Worm (Caenorhabditis elegans) whole organism, L1 larva: ENCODE measurements around the gene F49H12.7.

Experiments used
- C04F5.9 ChIP-seq: sonication (generic microtip); optimal IDR thresholded peaks from 2 replicates; lab custom pipeline; 2016; ENCODE audit warnings: missing genetic modification characterization, missing compliant biosample characterization
- Y116A8C.19 ChIP-seq: sonication (generic microtip); optimal IDR thresholded peaks from 2 replicates; lab custom pipeline; 2016; ENCODE audit warnings: missing compliant biosample characterization, missing genetic modification characterization, borderline replicate concordance
- blmp-1 ChIP-seq: fragments of 150-350 bp; optimal IDR thresholded peaks from 2 replicates; lab custom pipeline; 2014; ENCODE audit warnings: missing biosample characterization, missing genetic modification characterization
- ceh-8 ChIP-seq: fragments of 200-800 bp; sonication (Bioruptor generic); optimal IDR thresholded peaks from 2 replicates; lab custom pipeline; 2018; ENCODE audit warnings: mild to moderate bottlenecking, missing genetic modification characterization, moderate library complexity, missing compliant biosample characterization
- ceh-88 ChIP-seq: fragments of 200-800 bp; sonication (Bioruptor generic); IDR thresholded peaks from 2 replicates; pipeline ENCODE4 v1.3.6; 2022; ENCODE audit warnings: missing genetic modification characterization, missing compliant biosample characterization
- ceh-90 ChIP-seq: sonication (generic microtip); optimal IDR thresholded peaks from 2 replicates; lab custom pipeline; 2016; ENCODE audit warnings: missing genetic modification characterization, missing compliant biosample characterization
- ces-1 ChIP-seq: fragments of 150-350 bp; optimal IDR thresholded peaks from 2 replicates; lab custom pipeline; 2014; ENCODE audit warnings: missing biosample characterization, missing genetic modification reagents, missing genetic modification characterization
- dsc-1 ChIP-seq: sonication (generic microtip); optimal IDR thresholded peaks from 2 replicates; lab custom pipeline; 2016; ENCODE audit warnings: mild to moderate bottlenecking, missing genetic modification characterization, missing compliant biosample characterization
- efl-1 ChIP-seq, 4 experiments: fragments of 150-350 bp; optimal IDR thresholded peaks in 3 of 4; peaks in 1 of 4; 1 replicate in 1 of 4; 2 replicates in 3 of 4; lab custom pipeline; 2014; ENCODE audit warnings: missing biosample characterization in 2 of 4, missing genetic modification characterization in 2 of 4, missing genetic modification reagents in 2 of 4
- egl-13 ChIP-seq: sonication (generic microtip); optimal IDR thresholded peaks from 2 replicates; lab custom pipeline; 2016; ENCODE audit warnings: missing genotype, missing genetic modification reagents, missing genetic modification characterization, missing compliant biosample characterization
- egl-27 ChIP-seq, 2 experiments: fragments of 150-350 bp in 1 of 2; sonication (generic microtip); optimal IDR thresholded peaks; 3 replicates each; lab custom pipeline; 2017 to 2018; ENCODE audit warnings: missing biosample characterization in 2 of 2, missing genetic modification characterization in 2 of 2, missing genetic modification reagents in 2 of 2
- elt-3 ChIP-seq, 6 experiments: fragments of 150-350 bp in 1 of 6; sonication (generic microtip); optimal IDR thresholded peaks; 2 replicates each; lab custom pipeline; 2017 to 2018; ENCODE audit warnings: missing biosample characterization in 6 of 6, missing genetic modification characterization in 6 of 6, inconsistent platforms in 1 of 6
- ets-5 ChIP-seq: fragments of 200-800 bp; sonication (Bioruptor generic); IDR thresholded peaks from 2 replicates; pipeline ENCODE4 v1.3.6; 2022; ENCODE audit warnings: missing genetic modification characterization, missing compliant biosample characterization
- fkh-10 ChIP-seq: sonication (generic microtip); optimal IDR thresholded peaks from 2 replicates; lab custom pipeline; 2017; ENCODE audit warnings: missing biosample characterization, missing genetic modification reagents, missing genetic modification characterization
- grh-1 ChIP-seq: fragments of 200-800 bp; sonication (Bioruptor generic); IDR thresholded peaks from 2 replicates; pipeline ENCODE4 v1.3.6; 2022; ENCODE audit warnings: missing genetic modification reagents, missing genetic modification characterization, missing compliant biosample characterization
- hlh-17 ChIP-seq: fragments of 200-800 bp; sonication (Bioruptor generic); optimal IDR thresholded peaks from 2 replicates; lab custom pipeline; 2018; ENCODE audit warnings: missing genetic modification characterization, mild to moderate bottlenecking, missing compliant biosample characterization, moderate library complexity, borderline replicate concordance
- hlh-4 ChIP-seq: sonication (generic microtip); optimal IDR thresholded peaks from 2 replicates; lab custom pipeline; 2016; ENCODE audit warnings: mild to moderate bottlenecking, missing genetic modification characterization, missing compliant biosample characterization
- hpl-2 ChIP-seq: fragments of 150-350 bp; optimal IDR thresholded peaks from 2 replicates; lab custom pipeline; 2014; ENCODE audit warnings: missing biosample characterization, missing genetic modification reagents, missing genetic modification characterization
- irx-1 ChIP-seq: sonication (generic microtip); optimal IDR thresholded peaks from 2 replicates; lab custom pipeline; 2016; ENCODE audit warnings: missing genetic modification characterization, missing compliant biosample characterization
- lin-15B ChIP-seq: fragments of 150-350 bp; sonication (generic microtip); optimal IDR thresholded peaks from 3 replicates; lab custom pipeline; 2014; ENCODE audit warnings: missing biosample characterization, missing genetic modification characterization
- lir-3 ChIP-seq: sonication (generic microtip); optimal IDR thresholded peaks from 2 replicates; lab custom pipeline; 2016; ENCODE audit warnings: mild to moderate bottlenecking, missing genetic modification characterization, moderate library complexity, missing compliant biosample characterization; ENCODE audit not compliant: poor library complexity
- mep-1 ChIP-seq: fragments of 150-350 bp; optimal IDR thresholded peaks from 2 replicates; lab custom pipeline; 2014; ENCODE audit warnings: missing biosample characterization, missing genetic modification characterization
- nhr-11 ChIP-seq: fragments of 150-350 bp; optimal IDR thresholded peaks from 2 replicates; lab custom pipeline; 2014; ENCODE audit warnings: missing biosample characterization, missing genetic modification characterization
- nhr-19 ChIP-seq: fragments of 200-800 bp; sonication (Bioruptor generic); conservative IDR thresholded peaks from 2 replicates; pipeline ENCODE4 v1.3.6; 2022; ENCODE audit warnings: missing genetic modification characterization, missing compliant biosample characterization
- nhr-237 ChIP-seq: fragments of 150-350 bp; optimal IDR thresholded peaks from 2 replicates; lab custom pipeline; 2014; ENCODE audit warnings: missing biosample characterization, missing genetic modification characterization
- nhr-47 ChIP-seq: sonication (generic microtip); optimal IDR thresholded peaks from 2 replicates; lab custom pipeline; 2016; ENCODE audit warnings: mild to moderate bottlenecking, missing genetic modification characterization, moderate library complexity, missing compliant biosample characterization
- nhr-71 ChIP-seq: sonication (generic microtip); optimal IDR thresholded peaks from 2 replicates; lab custom pipeline; 2016; ENCODE audit warnings: mild to moderate bottlenecking, missing genetic modification characterization, moderate library complexity, missing compliant biosample characterization
- nhr-85 ChIP-seq: sonication (generic microtip); peaks from one replicate; lab custom pipeline; 2016; ENCODE audit warnings: missing genetic modification characterization, inconsistent platforms, missing compliant biosample characterization
- nhr-90 ChIP-seq: sonication (generic microtip); optimal IDR thresholded peaks from 2 replicates; lab custom pipeline; 2016; ENCODE audit warnings: mild to moderate bottlenecking, missing genetic modification characterization, missing compliant biosample characterization; ENCODE audit not compliant: poor library complexity
- pax-3 ChIP-seq: fragments of 200-800 bp; sonication (Bioruptor generic); optimal IDR thresholded peaks from 2 replicates; lab custom pipeline; 2018; ENCODE audit warnings: mild to moderate bottlenecking, missing genetic modification characterization, moderate library complexity, missing compliant biosample characterization
- skn-1 ChIP-seq: fragments of 150-350 bp; optimal IDR thresholded peaks from 2 replicates; lab custom pipeline; 2014; ENCODE audit warnings: missing biosample characterization, missing genetic modification characterization
- unc-62 ChIP-seq: fragments of 150-350 bp; optimal IDR thresholded peaks from 2 replicates; lab custom pipeline; 2014; ENCODE audit warnings: missing biosample characterization, missing genetic modification reagents, missing genetic modification characterization
- vab-15 ChIP-seq: sonication (generic microtip); optimal IDR thresholded peaks from 2 replicates; lab custom pipeline; 2017; ENCODE audit warnings: missing genotype, mild to moderate bottlenecking, missing genetic modification characterization, missing compliant biosample characterization
- zag-1 ChIP-seq: fragments of 150-350 bp; optimal IDR thresholded peaks from 2 replicates; lab custom pipeline; 2014; ENCODE audit warnings: missing biosample characterization, missing genetic modification characterization
- zip-4 ChIP-seq: fragments of 200-800 bp; sonication (Bioruptor generic); optimal IDR thresholded peaks from 2 replicates; lab custom pipeline; 2018; ENCODE audit warnings: mild to moderate bottlenecking, missing genetic modification characterization, moderate library complexity, missing compliant biosample characterization

F49H12.7 gene

DNA sequence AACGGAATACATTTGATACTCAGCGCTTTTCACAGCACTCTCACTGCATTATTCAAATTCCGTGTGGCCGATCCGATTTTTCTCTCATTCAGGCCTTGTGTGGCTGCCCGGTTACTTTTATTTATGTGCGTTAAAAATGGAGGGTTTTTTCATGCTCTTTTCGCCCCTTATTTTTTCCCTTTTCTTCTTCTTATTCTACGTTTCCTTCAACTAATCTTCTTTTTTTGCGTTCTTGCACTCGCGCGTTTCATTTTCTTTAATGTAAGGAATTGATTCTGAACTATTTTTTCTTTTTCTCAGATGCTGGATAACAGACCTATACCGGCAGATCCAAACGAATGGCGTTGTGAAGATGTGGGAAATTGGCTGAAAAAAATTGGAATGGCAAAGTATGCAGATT, 43.9 kb downstream of the F49H12.7 start, which contains the start of gene F53B1.2:
F53B1.2 (plus strand) TSS at position 301 of the 400 bp plus-strand sequence.
- TF ChIP-seq efl-1 (optimal IDR thresholded peaks at IDR 0.05; lab: Kevin White, UChicago) (no peak), efl-1 (GFP tag; optimal IDR thresholded peaks at IDR 0.05 in 1 of 2; lab: Kevin White, UChicago) (no peak), dsc-1 (no peak), mep-1 (tag; lab: Kevin White, UChicago) (no peak), hlh-4 (no peak), C04F5.9 (no peak), nhr-237 (no peak), irx-1 (tag; lab: Kevin White, UChicago) (no peak), pax-3 (tag; lab: Kevin White, UChicago) (no peak), unc-62 (GFP tag; lab: Kevin White, UChicago) (no peak), zag-1 (tag; lab: Kevin White, UChicago) (no peak), elt-3 (tag; optimal IDR thresholded peaks at IDR 0.05; lab: Kevin White, UChicago) (no peak), egl-27 (tag; optimal IDR thresholded peaks at IDR 0.05; lab: Kevin White, UChicago) (no peak), ceh-90 (tag; lab: Kevin White, UChicago) (no peak), grh-1 (GFP tag; lab: Robert Waterston, UW) (no peak), fkh-10 (GFP tag; lab: Kevin White, UChicago) (no peak)

DNA sequence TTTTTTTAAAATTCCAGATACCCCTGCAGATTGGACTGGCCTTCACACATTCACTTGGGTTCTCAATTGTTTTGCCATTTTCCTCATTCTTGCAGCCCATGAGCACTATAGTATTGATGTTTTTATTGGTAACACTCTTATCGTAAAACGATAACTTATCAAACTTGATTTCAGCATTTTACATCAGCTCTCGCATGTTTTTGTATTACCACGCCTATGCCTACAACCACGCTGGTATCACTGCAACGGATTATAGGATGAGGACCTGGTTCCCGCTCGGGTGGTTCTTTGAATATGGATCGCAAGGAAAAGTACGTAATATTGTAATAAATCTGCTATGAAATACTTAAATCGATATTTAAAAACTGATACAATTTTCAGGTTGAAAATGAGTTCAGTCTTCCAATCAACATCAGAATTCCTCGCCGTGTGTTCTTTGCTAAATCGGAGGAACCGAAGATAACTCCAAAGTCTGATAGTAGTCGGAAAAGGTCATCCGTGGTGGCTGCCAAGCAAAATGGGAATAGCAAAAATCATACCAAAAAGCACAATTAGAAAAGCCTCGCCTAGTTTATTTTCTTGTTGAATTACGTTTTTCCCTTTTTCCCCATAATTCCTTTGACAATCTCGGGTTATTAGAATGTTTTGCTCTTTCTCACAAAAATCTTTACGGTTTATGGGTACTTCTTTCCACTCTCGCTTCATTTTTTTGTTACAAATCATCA, 45.9 kb downstream of the F49H12.7 start:
- TF ChIP-seq zip-4 (GFP tag; lab: Kevin White, UChicago) (no peak), nhr-19 (no peak), pax-3 (tag; lab: Kevin White, UChicago) (no peak), nhr-85 (tag; lab: Kevin White, UChicago) (no peak), nhr-11 (tag; lab: Kevin White, UChicago) (no peak), lin-15B (tag; lab: Kevin White, UChicago) (no peak), Y116A8C.19 (tag; lab: Kevin White, UChicago) (no peak), hpl-2 (GFP tag; lab: Kevin White, UChicago) (no peak), elt-3 (tag; optimal IDR thresholded peaks at IDR 0.05; lab: Kevin White, UChicago) (no peak), ceh-8 (GFP tag; lab: Kevin White, UChicago) (no peak), vab-15 (no peak), ets-5 (GFP tag; lab: Robert Waterston, UW) (no peak), blmp-1 (tag; lab: Kevin White, UChicago) (no peak), egl-13 (tag; lab: Kevin White, UChicago) (no peak), ces-1 (GFP tag; lab: Kevin White, UChicago) (no peak), lir-3 (no peak), nhr-47 (tag; lab: Kevin White, UChicago) (no peak), ceh-88 (no peak)

ce11 chrX:2113004-2113403, 48.2 kb downstream of the F49H12.7 start, which contains the start of gene bus-5:
Gene bus-5 (minus strand): TSS chrX:2113104.
- no peak for TF ChIP-seq skn-1 (tag; lab: Kevin White, UChicago)
- TF ChIP-seq C04F5.9 = no peak
- no peak for TF ChIP-seq nhr-90 (tag; lab: Kevin White, UChicago)
- TF ChIP-seq nhr-71 (tag; lab: Kevin White, UChicago) = no peak
- TF ChIP-seq nhr-19 = no peak
- TF ChIP-seq hlh-17 (GFP tag; lab: Kevin White, UChicago) = no peak
- TF ChIP-seq ceh-90 (tag; lab: Kevin White, UChicago) = no peak
- no peak for TF ChIP-seq irx-1 (tag; lab: Kevin White, UChicago)
- TF ChIP-seq egl-27 (tag; optimal IDR thresholded peaks at IDR 0.05; lab: Kevin White, UChicago) = no peak
- no peak for TF ChIP-seq nhr-47 (tag; lab: Kevin White, UChicago)
